Fruit fly (Drosophila melanogaster): ENCODE data around the gene Pi3K92E.

Gene Pi3K92E

dm6 chr3R:20588480-20588785 lies 46.1 kb downstream of the Pi3K92E start, which contains the start of gene Srp72 (continued):
- TF ChIP-seq CG1792 (GFP tag; optimal IDR thresholded peaks at IDR 0.05): no peak
- no peak for TF ChIP-seq Hr3 (GFP tag; optimal IDR thresholded peaks at IDR 0.05)
- TF ChIP-seq CG7928 (GFP tag; optimal IDR thresholded peaks at IDR 0.05): peak; percentile 43
- TF ChIP-seq pan (optimal IDR thresholded peaks at IDR 0.05): no peak
- peak in 1 of 2 experiments; percentile 65 for TF ChIP-seq pan (GFP tag; optimal IDR thresholded peaks at IDR 0.05 in 1 of 2, IDR thresholded peaks at IDR 0.05 in 1 of 2)
- peak in 1 of 2 experiments; percentile 2 for TF ChIP-seq Pdp1 (GFP tag; optimal IDR thresholded peaks at IDR 0.05)
- TF ChIP-seq bbx (GFP tag; IDR thresholded peaks at IDR 0.05; ENCODE audit: partially characterized antibody): no peak; the same call in 1 of the 2 replicates
- TF ChIP-seq yki (optimal IDR thresholded peaks at IDR 0.05): no peak
- TF ChIP-seq shn (GFP tag; optimal IDR thresholded peaks at IDR 0.05): no peak
- TF ChIP-seq CG30431 (GFP tag; optimal IDR thresholded peaks at IDR 0.05): no peak
- TF ChIP-seq bigmax (GFP tag; optimal IDR thresholded peaks at IDR 0.05): no peak
- peak; percentile 62 for TF ChIP-seq ken (GFP tag; IDR thresholded peaks at IDR 0.05)
- TF ChIP-seq bcd (GFP tag; optimal IDR thresholded peaks at IDR 0.05): peak; percentile 21
- no peak for TF ChIP-seq gsb (GFP tag; IDR thresholded peaks at IDR 0.05)
- no peak for TF ChIP-seq ro (GFP tag; IDR thresholded peaks at IDR 0.05)
- TF ChIP-seq Chrac-16 (GFP tag; optimal IDR thresholded peaks at IDR 0.05): peak; percentile 8
- TF ChIP-seq her (GFP tag; optimal IDR thresholded peaks at IDR 0.05): no peak
- TF ChIP-seq CG8478 (optimal IDR thresholded peaks at IDR 0.05): no peak
- no peak for TF ChIP-seq CG7372 (GFP tag; IDR thresholded peaks at IDR 0.05)
- TF ChIP-seq nerfin-2 (GFP tag; IDR thresholded peaks at IDR 0.05; ENCODE audit: partially characterized antibody): no peak
- peak; percentile 35 for TF ChIP-seq CG12942 (GFP tag; optimal IDR thresholded peaks at IDR 0.05)
- TF ChIP-seq CG34376 (GFP tag; optimal IDR thresholded peaks at IDR 0.05): peak; percentile 33
- no peak for TF ChIP-seq Stat92E (GFP tag; optimal IDR thresholded peaks at IDR 0.05)
- TF ChIP-seq ERR (GFP tag; optimal IDR thresholded peaks at IDR 0.05): no peak
- TF ChIP-seq Awh (GFP tag; IDR thresholded peaks at IDR 0.05): no peak
- TF ChIP-seq dan (GFP tag; IDR thresholded peaks at IDR 0.05): no peak
- peak; percentile 11 for TF ChIP-seq CG10979 (tag; optimal IDR thresholded peaks at IDR 0.05)
- no peak for TF ChIP-seq caup (GFP tag; optimal IDR thresholded peaks at IDR 0.05; ENCODE audit: severe bottlenecking)
- no peak for TF ChIP-seq CG10209 (GFP tag; optimal IDR thresholded peaks at IDR 0.05)
- TF ChIP-seq CrebB (tag; optimal IDR thresholded peaks at IDR 0.05): no peak
- TF ChIP-seq Lim3 (GFP tag; IDR thresholded peaks at IDR 0.05): no peak
- no peak for TF ChIP-seq ash1 (GFP tag; optimal IDR thresholded peaks at IDR 0.05)
- peak; percentile 43; the same call in 1 of the 2 replicates for TF ChIP-seq CG9215 (GFP tag; IDR thresholded peaks at IDR 0.05)
- no peak for TF ChIP-seq Taf1 (GFP tag; IDR thresholded peaks at IDR 0.05)
- 0 out of 3 replicates have a peak, but pooled peaks have one; percentile 41 for TF ChIP-seq so (GFP tag; IDR thresholded peaks at IDR 0.05)
- TF ChIP-seq H2.0 (GFP tag; IDR thresholded peaks at IDR 0.05): no peak
- peak; percentile 52 for TF ChIP-seq fd96Cb (tag; optimal IDR thresholded peaks at IDR 0.05)
- TF ChIP-seq dmrt99B (tag; optimal IDR thresholded peaks at IDR 0.05): peak; percentile 37
- no peak for TF ChIP-seq Dref (GFP tag; IDR thresholded peaks at IDR 0.05)
- TF ChIP-seq Blimp-1 (GFP tag; optimal IDR thresholded peaks at IDR 0.05): peak; percentile 56
- TF ChIP-seq fd64A (GFP tag; optimal IDR thresholded peaks at IDR 0.05): no peak
- no peak for TF ChIP-seq CG6254 (GFP tag; optimal IDR thresholded peaks at IDR 0.05)
- TF ChIP-seq bab2 (GFP tag; optimal IDR thresholded peaks at IDR 0.05): peak; percentile 20
- TF ChIP-seq CG2875 (GFP tag; optimal IDR thresholded peaks at IDR 0.05): peak; percentile 16
- no peak for TF ChIP-seq Eip74EF (GFP tag; optimal IDR thresholded peaks at IDR 0.05)
- no peak for TF ChIP-seq crol (GFP tag; IDR thresholded peaks at IDR 0.05)
- TF ChIP-seq CG15514 (GFP tag; optimal IDR thresholded peaks at IDR 0.05): peak; percentile 52
- 0 out of 4 replicates have a peak, but pooled peaks have one; percentile 43 for TF ChIP-seq Dll (GFP tag; IDR thresholded peaks at IDR 0.05; ENCODE audit: partially characterized antibody)
- TF ChIP-seq gem (tag; optimal IDR thresholded peaks at IDR 0.05): peak; percentile 73
- no peak for TF ChIP-seq CG17912 (GFP tag; optimal IDR thresholded peaks at IDR 0.05)
- no peak for TF ChIP-seq dm (GFP tag; optimal IDR thresholded peaks at IDR 0.05)
- TF ChIP-seq CG16863 (GFP tag; optimal IDR thresholded peaks at IDR 0.05): no peak

Data from whole organism, embryonic.